Fruit fly (Drosophila melanogaster): Measurements from ENCODE around the gene Pdha.

Gene Pdha

DNA sequence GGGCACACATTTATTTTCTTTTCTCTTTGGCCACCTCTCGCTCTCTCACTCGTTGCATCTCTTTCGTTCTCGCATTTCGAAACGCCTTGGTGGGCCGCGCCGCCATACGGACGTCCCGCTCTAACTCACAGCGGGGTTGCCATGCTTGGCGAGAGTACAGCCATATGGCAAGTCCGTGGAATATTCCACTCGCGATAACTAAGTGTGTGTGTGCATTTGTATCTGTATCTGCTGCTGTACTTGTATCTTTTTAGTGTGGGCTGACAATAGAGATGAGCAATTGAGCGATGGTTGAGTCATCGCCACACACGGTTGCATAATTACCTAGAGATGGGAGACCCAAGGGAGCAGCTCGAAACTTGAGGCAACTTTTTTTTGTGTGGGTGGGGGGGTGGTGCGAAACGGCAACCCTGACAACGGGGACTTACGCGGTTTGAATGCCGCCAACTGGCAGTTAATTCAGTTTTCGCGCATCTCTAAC is 17.6 kb upstream of the Pdha start (continued):
- TF ChIP-seq Trl (optimal IDR thresholded peaks at IDR 0.05) (peak; percentile 33 to 62), Trl (GFP tag; optimal IDR thresholded peaks at IDR 0.05) (peak; percentile 83), Drgx (GFP tag; IDR thresholded peaks at IDR 0.05) (peak; percentile 79), Dll (GFP tag; IDR thresholded peaks at IDR 0.05; ENCODE audit: partially characterized antibody) (peak; percentile 81), NC2β (GFP tag; optimal IDR thresholded peaks at IDR 0.05) (peak; percentile 61), CG30403 (GFP tag; optimal IDR thresholded peaks at IDR 0.05) (peak; percentile 86), CG9215 (GFP tag; IDR thresholded peaks at IDR 0.05) (peak; percentile 84), Rfx (GFP tag; IDR thresholded peaks at IDR 0.05) (peak; percentile 96), mam (GFP tag; optimal IDR thresholded peaks at IDR 0.05) (peak; percentile 91), CG7839 (tag; optimal IDR thresholded peaks at IDR 0.05) (peak; percentile 81), CG13894 (tag; optimal IDR thresholded peaks at IDR 0.05) (peak; percentile 86), pzg (GFP tag; optimal IDR thresholded peaks at IDR 0.05) (peak; percentile 94), repo (GFP tag; optimal IDR thresholded peaks at IDR 0.05) (peak; percentile 85), zf30C (GFP tag; optimal IDR thresholded peaks at IDR 0.05) (peak; percentile 52), Elba2 (GFP tag; optimal IDR thresholded peaks at IDR 0.05) (peak; percentile 89), Bdp1 (GFP tag; optimal IDR thresholded peaks at IDR 0.05) (peak; percentile 43), ato (GFP tag; IDR thresholded peaks at IDR 0.05; ENCODE audit: partially characterized antibody) (peak; percentile 71), Atf6 (GFP tag; IDR thresholded peaks at IDR 0.05) (peak; percentile 92), sug (tag; optimal IDR thresholded peaks at IDR 0.05) (peak; percentile 90), CG1024 (GFP tag; IDR thresholded peaks at IDR 0.05) (peak; percentile 67), CG7271 (tag; optimal IDR thresholded peaks at IDR 0.05) (no peak), CG2678 (tag; optimal IDR thresholded peaks at IDR 0.05) (peak; percentile 84), CG11560 (tag; IDR thresholded peaks at IDR 0.05) (peak; percentile 78), H15 (GFP tag; IDR thresholded peaks at IDR 0.05) (peak; percentile 74), Hey (tag; optimal IDR thresholded peaks at IDR 0.05) (peak; percentile 59), ken (GFP tag; IDR thresholded peaks at IDR 0.05) (peak; percentile 89), CG5953 (GFP tag; IDR thresholded peaks at IDR 0.05) (peak; percentile 76), Xbp1 (GFP tag; optimal IDR thresholded peaks at IDR 0.05) (peak; percentile 86), Dp (GFP tag; optimal IDR thresholded peaks at IDR 0.05) (peak; percentile 46), ssp (GFP tag; IDR thresholded peaks at IDR 0.05) (peak; percentile 75), gsb (GFP tag; IDR thresholded peaks at IDR 0.05) (peak; percentile 85), CG10267 (tag; optimal IDR thresholded peaks at IDR 0.05) (peak; percentile 64), hth (optimal IDR thresholded peaks at IDR 0.05) (no peak), NK7.1 (GFP tag; optimal IDR thresholded peaks at IDR 0.05) (peak; percentile 71), tll (GFP tag; optimal IDR thresholded peaks at IDR 0.05) (peak in 1 of 2 experiments; percentile 52), CG1529 (GFP tag; optimal IDR thresholded peaks at IDR 0.05) (peak; percentile 54), croc (GFP tag; conservative IDR thresholded peaks at IDR 0.05) (peak; percentile 52), bcd (GFP tag; optimal IDR thresholded peaks at IDR 0.05) (peak; percentile 76), p53 (GFP tag; optimal IDR thresholded peaks at IDR 0.05) (peak; percentile 72), CG17328 (GFP tag; IDR thresholded peaks at IDR 0.05) (peak; percentile 83), CG12659 (GFP tag; optimal IDR thresholded peaks at IDR 0.05) (peak; percentile 92), Antp (GFP tag; optimal IDR thresholded peaks at IDR 0.05) (peak; percentile 92), Max (GFP tag; optimal IDR thresholded peaks at IDR 0.05) (peak; percentile 39), eyg (GFP tag; optimal IDR thresholded peaks at IDR 0.05) (peak; percentile 82), Tbp (GFP tag; optimal IDR thresholded peaks at IDR 0.05) (no peak), CG31441 (GFP tag; IDR thresholded peaks at IDR 0.05) (peak; percentile 77), CG7963 (GFP tag; IDR thresholded peaks at IDR 0.05; ENCODE audit: partially characterized antibody) (peak; percentile 74; the same call in 2 of the 3 replicates), disco-r (GFP tag; optimal IDR thresholded peaks at IDR 0.05) (no peak), CG12236 (GFP tag; optimal IDR thresholded peaks at IDR 0.05) (peak; percentile 11), chn (GFP tag; optimal IDR thresholded peaks at IDR 0.05) (peak; percentile 85), gfzf (GFP tag; optimal IDR thresholded peaks at IDR 0.05) (peak; percentile 59), NC2α (GFP tag; optimal IDR thresholded peaks at IDR 0.05) (peak; percentile 29)
